Worm (Caenorhabditis elegans) whole organism, early embryonic: ENCODE data around the gene K03B8.8.

Experiments
- B0310.2 ChIP-seq: sonication (generic microtip); optimal IDR thresholded peaks from 2 replicates; lab custom pipeline; 2016; ENCODE audit warnings: mild to moderate bottlenecking, missing genetic modification characterization, missing compliant biosample characterization
- aly-1 ChIP-seq: sonication (generic microtip); optimal IDR thresholded peaks from 2 replicates; lab custom pipeline; 2016; ENCODE audit warnings: missing genetic modification characterization, missing compliant biosample characterization
- ama-1 ChIP-seq: fragments of 150-350 bp; optimal IDR thresholded peaks from 2 replicates; lab custom pipeline; 2014
- ceh-13 ChIP-seq: fragments of 200-800 bp; sonication (Bioruptor generic); optimal IDR thresholded peaks from 2 replicates; lab custom pipeline; 2018; ENCODE audit warnings: mild to moderate bottlenecking, missing genetic modification characterization, missing compliant biosample characterization
- ceh-36 ChIP-seq: sonication (generic microtip); optimal IDR thresholded peaks from 2 replicates; lab custom pipeline; 2016; ENCODE audit warnings: missing genetic modification characterization, inconsistent platforms, missing compliant biosample characterization
- ets-7 ChIP-seq: sonication (generic microtip); optimal IDR thresholded peaks from 2 replicates; lab custom pipeline; 2016; ENCODE audit warnings: missing genotype, missing genetic modification characterization, missing compliant biosample characterization
- flt-1 ChIP-seq: fragments of 200-800 bp; sonication (Bioruptor generic); IDR thresholded peaks from 2 replicates; pipeline ENCODE4 v1.3.6; 2022; ENCODE audit warnings: missing genetic modification characterization, missing compliant biosample characterization
- hmbx-1 ChIP-seq: sonication (generic microtip); optimal IDR thresholded peaks from 2 replicates; lab custom pipeline; 2016; ENCODE audit warnings: mild to moderate bottlenecking, missing genetic modification characterization, missing compliant biosample characterization
- hmg-4 ChIP-seq: fragments of 200-800 bp; sonication (Bioruptor generic); optimal IDR thresholded peaks from 2 replicates; lab custom pipeline; 2018; ENCODE audit warnings: mild to moderate bottlenecking, missing genetic modification characterization, missing compliant biosample characterization
- hnd-1 ChIP-seq: sonication (generic microtip); optimal IDR thresholded peaks from 2 replicates; lab custom pipeline; 2016; ENCODE audit warnings: missing genetic modification characterization, missing compliant biosample characterization
- tbx-11 ChIP-seq: fragments of 200-800 bp; sonication (Bioruptor generic); IDR thresholded peaks from 2 replicates; pipeline ENCODE4 v1.3.6; 2022; ENCODE audit warnings: missing genetic modification characterization, missing compliant biosample characterization
- tra-4 ChIP-seq: sonication (generic microtip); optimal IDR thresholded peaks from 2 replicates; lab custom pipeline; 2017; ENCODE audit warnings: missing genetic modification characterization, missing compliant biosample characterization

ce11 chrV:11407251-11407650 is 3.6 kb downstream of the K03B8.8 start, which contains the start of gene K03B8.6:
- TF ChIP-seq B0310.2 = no peak
- TF ChIP-seq ama-1 (lab: Kevin White, UChicago) = no peak
- no peak for TF ChIP-seq hmg-4 (GFP tag; lab: Kevin White, UChicago)
- TF ChIP-seq tra-4 (tag; lab: Kevin White, UChicago) = no peak
- no peak for TF ChIP-seq ceh-13 (GFP tag; lab: Kevin White, UChicago)
- no peak for TF ChIP-seq hnd-1 (tag; lab: Kevin White, UChicago)
- no peak for TF ChIP-seq ets-7 (tag; lab: Kevin White, UChicago)
- no peak for TF ChIP-seq tbx-11
- no peak for TF ChIP-seq aly-1 (tag; lab: Kevin White, UChicago)
- TF ChIP-seq flt-1 (GFP tag; lab: Robert Waterston, UW) = no peak
- no peak for TF ChIP-seq hmbx-1 (tag; lab: Kevin White, UChicago)
- TF ChIP-seq ceh-36 (tag; lab: Kevin White, UChicago) = no peak
